Worm (Caenorhabditis elegans) whole organism, L4/young adult: ENCODE results near the gene C10A4.7.

ENCODE experiments used
- dao-5 ChIP-seq: sonication (generic microtip); optimal IDR thresholded peaks from 2 replicates; lab custom pipeline; 2016; ENCODE audit warnings: missing genotype, missing genetic modification characterization, moderate library complexity, missing compliant biosample characterization
- him-1 ChIP-seq: sonication (generic microtip); optimal IDR thresholded peaks from 2 replicates; lab custom pipeline; 2016; ENCODE audit warnings: missing genotype, missing genetic modification reagents, missing genetic modification characterization, missing compliant biosample characterization

DNA sequence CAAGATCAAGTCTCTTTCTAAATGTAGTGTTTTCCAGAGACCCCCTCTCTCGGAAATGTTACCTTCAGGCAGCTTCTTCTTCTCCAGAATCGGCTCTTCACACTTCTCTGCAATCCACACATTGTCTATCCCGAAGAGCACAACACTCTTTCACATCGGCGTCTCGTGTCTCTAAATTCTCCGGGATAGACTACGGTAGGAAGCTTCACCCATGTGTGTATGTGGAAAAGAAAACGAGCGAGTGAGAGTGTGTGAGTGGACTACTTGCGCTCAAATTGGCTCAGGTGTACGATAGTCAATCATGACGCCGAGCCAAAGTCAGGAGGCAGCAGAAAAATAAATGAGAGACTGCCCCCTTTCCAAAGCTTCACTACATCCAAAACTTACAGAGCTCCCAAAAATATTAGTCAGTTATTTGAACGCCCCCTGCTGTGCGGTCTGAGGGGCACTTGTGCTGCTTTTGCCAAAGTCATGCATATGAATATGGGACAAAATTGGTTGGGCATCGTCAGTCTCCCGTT is 41.9 kb upstream of the C10A4.7 start:
- TF ChIP-seq dao-5 (tag; lab: Kevin White, UChicago) = no peak
- TF ChIP-seq him-1 (tag; lab: Kevin White, UChicago) = no peak
